Worm (Caenorhabditis elegans): Measurements from ENCODE around the gene ZK1290.13.

The ZK1290.13 gene

ce11 chrII:7499390-7499789 is 35.4 kb upstream of the ZK1290.13 start, which contains the start of gene srab-14:
TSS of gene srab-14 (minus strand) at chrII:7499490.
- TF ChIP-seq unc-39 (tag; optimal IDR thresholded peaks at IDR 0.05) (no peak), pha-4 (tag; optimal IDR thresholded peaks at IDR 0.05) (no peak), elt-1 (tag; optimal IDR thresholded peaks at IDR 0.05; ENCODE audit: borderline replicate concordance, insufficient read depth) (no peak), unc-62 (GFP tag; optimal IDR thresholded peaks at IDR 0.05) (no peak), M03D4.4 (tag; optimal IDR thresholded peaks at IDR 0.05) (no peak), snpc-4 (tag; optimal IDR thresholded peaks at IDR 0.05) (no peak), sptf-1 (tag; optimal IDR thresholded peaks at IDR 0.05) (no peak), blmp-1 (tag; optimal IDR thresholded peaks at IDR 0.05) (no peak), nhr-28 (tag; optimal IDR thresholded peaks at IDR 0.05) (no peak)

ce11 chrII:7505005-7505404 is 29.8 kb upstream of the ZK1290.13 start, which contains the start of gene C28F5.1:
TSS of gene C28F5.1 (plus strand) at chrII:7505305.
- TF ChIP-seq sptf-1 (tag; optimal IDR thresholded peaks at IDR 0.05) (no peak), unc-39 (tag; optimal IDR thresholded peaks at IDR 0.05) (no peak), elt-1 (tag; optimal IDR thresholded peaks at IDR 0.05; ENCODE audit: borderline replicate concordance, insufficient read depth) (no peak), elt-3 (tag; optimal IDR thresholded peaks at IDR 0.05) (no peak), nhr-12 (tag; optimal IDR thresholded peaks at IDR 0.05) (no peak), ceh-83 (GFP tag; optimal IDR thresholded peaks at IDR 0.05) (no peak), mep-1 (tag; optimal IDR thresholded peaks at IDR 0.05) (no peak), nhr-237 (tag; optimal IDR thresholded peaks at IDR 0.05) (no peak), snpc-4 (tag; optimal IDR thresholded peaks at IDR 0.05) (no peak), mls-2 (tag; optimal IDR thresholded peaks at IDR 0.05) (no peak)

- TF ChIP-seq ztf-11 (tag; optimal IDR thresholded peaks at IDR 0.05) (no peak), zip-8 (tag; optimal IDR thresholded peaks at IDR 0.05) (no peak), ces-1 (GFP tag; optimal IDR thresholded peaks at IDR 0.05) (no peak), ham-2 (GFP tag; optimal IDR thresholded peaks at IDR 0.05) (no peak)
These were observed 15.6 kb upstream of the ZK1290.13 start, which contains the start of gene glb-9 for ce11 chrII:7519221-7519620. TSS of gene glb-9 (minus strand) at chrII:7519321.

ce11 chrII:7521420-7521819 is 13.4 kb upstream of the ZK1290.13 start:
- no peak for TF ChIP-seq ceh-39 (tag; optimal IDR thresholded peaks at IDR 0.05)
- TF ChIP-seq elt-1 (tag; optimal IDR thresholded peaks at IDR 0.05; ENCODE audit: borderline replicate concordance, insufficient read depth): no peak
- no peak for TF ChIP-seq lin-32 (GFP tag; optimal IDR thresholded peaks at IDR 0.05)
- TF ChIP-seq nhr-12 (tag; optimal IDR thresholded peaks at IDR 0.05): no peak
- TF ChIP-seq mep-1 (tag; optimal IDR thresholded peaks at IDR 0.05): no peak

ce11 chrII:7523281-7523680 is 11.5 kb upstream of the ZK1290.13 start, which contains the start of gene ZK1290.15:
TSS of gene ZK1290.15 (plus strand) at chrII:7523581.
- TF ChIP-seq flh-1 (GFP tag; optimal IDR thresholded peaks at IDR 0.05) (no peak), zip-8 (tag; optimal IDR thresholded peaks at IDR 0.05) (no peak), tbx-8 (GFP tag; optimal IDR thresholded peaks at IDR 0.05) (no peak), blmp-1 (tag; optimal IDR thresholded peaks at IDR 0.05) (no peak), sem-2 (GFP tag; optimal IDR thresholded peaks at IDR 0.05) (no peak), ham-2 (GFP tag; optimal IDR thresholded peaks at IDR 0.05) (no peak), nhr-237 (tag; optimal IDR thresholded peaks at IDR 0.05) (no peak)

- TF ChIP-seq nhr-2 (tag; optimal IDR thresholded peaks at IDR 0.05): no peak
- no peak for TF ChIP-seq unc-120 (tag; optimal IDR thresholded peaks at IDR 0.05; ENCODE audit: poor library complexity, severe bottlenecking)
These were observed 9.3 kb upstream of the ZK1290.13 start, which contains the start of the genes ZK1290.7 and rnh-1.1 for ce11 chrII:7525458-7525857. TSS of gene ZK1290.7 (minus strand) at chrII:7525558. TSS of gene rnh-1.1 (plus strand) at chrII:7525738.

- TF ChIP-seq blmp-1 (tag; optimal IDR thresholded peaks at IDR 0.05) (no peak), unc-120 (tag; optimal IDR thresholded peaks at IDR 0.05; ENCODE audit: poor library complexity, severe bottlenecking) (no peak), ham-2 (GFP tag; optimal IDR thresholded peaks at IDR 0.05) (no peak), lsy-2 (tag; optimal IDR thresholded peaks at IDR 0.05) (no peak), hlh-1 (tag; optimal IDR thresholded peaks at IDR 0.05) (no peak), ceh-43 (GFP tag; optimal IDR thresholded peaks at IDR 0.05) (no peak), bed-3 (GFP tag; optimal IDR thresholded peaks at IDR 0.05) (no peak), ztf-11 (tag; optimal IDR thresholded peaks at IDR 0.05) (no peak), ces-1 (GFP tag; optimal IDR thresholded peaks at IDR 0.05) (no peak), lin-13 (tag; optimal IDR thresholded peaks at IDR 0.05) (no peak), elt-1 (tag; optimal IDR thresholded peaks at IDR 0.05; ENCODE audit: borderline replicate concordance, insufficient read depth) (no peak), elt-3 (tag; optimal IDR thresholded peaks at IDR 0.05) (no peak), ceh-39 (tag; optimal IDR thresholded peaks at IDR 0.05) (no peak), tbx-8 (GFP tag; optimal IDR thresholded peaks at IDR 0.05) (no peak), nhr-76 (tag; optimal IDR thresholded peaks at IDR 0.05) (no peak), snpc-4 (tag; optimal IDR thresholded peaks at IDR 0.05) (no peak)
These were observed 6.6 kb upstream of the ZK1290.13 start for ce11 chrII:7528210-7528609.

Data from whole organism, mixed stage, embryonic.